Fruit fly (Drosophila melanogaster) whole organism, prepupa: Measurements from ENCODE around the gene toy.

Experiments used
- CG10631 ChIP-seq: fragments of 200-800 bp; sonication (Bioruptor generic); optimal IDR thresholded peaks from 2 replicates; lab custom pipeline; 2016; ENCODE audit warnings: missing biosample characterization, missing genetic modification characterization
- CG10669 ChIP-seq: fragments of 200-800 bp; sonication (Bioruptor generic); optimal IDR thresholded peaks from 3 replicates; lab custom pipeline; 2018; ENCODE audit warnings: missing biosample characterization, mild to moderate bottlenecking, missing genetic modification characterization, moderate library complexity
- CG11294 ChIP-seq: fragments of 200-800 bp; sonication (Bioruptor generic); IDR thresholded peaks from 2 replicates; pipeline ENCODE4 v1.3.6; 2022; ENCODE audit warnings: missing biosample characterization, missing genetic modification characterization
- CG11762 ChIP-seq: fragments of 200-800 bp; sonication (Bioruptor generic); optimal IDR thresholded peaks from 3 replicates; lab custom pipeline; 2016; ENCODE audit warnings: missing biosample characterization, missing genetic modification characterization; ENCODE audit not compliant: insufficient read depth
- CG11902 ChIP-seq: fragments of 200-800 bp; sonication (Bioruptor generic); optimal IDR thresholded peaks from 3 replicates; lab custom pipeline; 2016; ENCODE audit warnings: missing biosample characterization, missing genetic modification characterization
- CG15336 ChIP-seq: fragments of 200-800 bp; sonication (Bioruptor generic); IDR thresholded peaks from 2 replicates; pipeline ENCODE4 v1.3.6; 2022; ENCODE audit warnings: missing biosample characterization, missing genetic modification characterization
- CG1621 ChIP-seq: fragments of 200-800 bp; sonication (Bioruptor generic); optimal IDR thresholded peaks from 3 replicates; lab custom pipeline; 2018; ENCODE audit warnings: missing biosample characterization, mild to moderate bottlenecking, missing genetic modification characterization
- CG3032 ChIP-seq: fragments of 200-800 bp; optimal IDR thresholded peaks from 2 replicates; lab custom pipeline; 2019; ENCODE audit warnings: missing biosample characterization, mild to moderate bottlenecking, missing genetic modification characterization, moderate library complexity
- CG6163 ChIP-seq: fragments of 200-800 bp; sonication (Bioruptor generic); IDR thresholded peaks from 3 replicates; pipeline ENCODE4 v1.3.6; 2022; ENCODE audit warnings: missing biosample characterization, missing genetic modification characterization
- CG8119 ChIP-seq: fragments of 200-800 bp; sonication (Bioruptor generic); IDR thresholded peaks from 3 replicates; pipeline ENCODE4 v1.3.6; 2022; ENCODE audit warnings: missing biosample characterization, missing genetic modification characterization
- CG8319 ChIP-seq: fragments of 200-800 bp; sonication (Bioruptor generic); optimal IDR thresholded peaks from 3 replicates; lab custom pipeline; 2016; ENCODE audit warnings: missing biosample characterization, missing genetic modification characterization
- CG8632 ChIP-seq: fragments of 200-800 bp; sonication (Bioruptor generic); optimal IDR thresholded peaks from 3 replicates; lab custom pipeline; 2016; ENCODE audit warnings: missing biosample characterization, missing genetic modification characterization
- CG9139 ChIP-seq: fragments of 200-800 bp; sonication (Bioruptor generic); optimal IDR thresholded peaks from 3 replicates; lab custom pipeline; 2017; ENCODE audit warnings: missing biosample characterization, mild to moderate bottlenecking, missing genetic modification characterization
- Eip75B ChIP-seq: fragments of 200-800 bp; sonication (Bioruptor generic); optimal IDR thresholded peaks from 3 replicates; lab custom pipeline; 2016; ENCODE audit warnings: missing biosample characterization, missing genetic modification characterization
- Eip93F ChIP-seq: fragments of 200-800 bp; sonication (Bioruptor generic); optimal IDR thresholded peaks from 2 replicates; lab custom pipeline; 2016; ENCODE audit warnings: missing biosample characterization, mild to moderate bottlenecking, missing genetic modification characterization
- Ets96B ChIP-seq: fragments of 200-800 bp; optimal IDR thresholded peaks from 2 replicates; lab custom pipeline; 2019; ENCODE audit warnings: missing biosample characterization, mild to moderate bottlenecking, missing genetic modification characterization, moderate library complexity
- Gug ChIP-seq: fragments of 200-800 bp; sonication (Bioruptor generic); IDR thresholded peaks from 2 replicates; pipeline ENCODE4 v1.3.6; 2022; ENCODE audit warnings: missing biosample characterization, missing genetic modification characterization
- Hr38 ChIP-seq: sonication (Bioruptor generic); optimal IDR thresholded peaks from 2 replicates; lab custom pipeline; 2016; ENCODE audit warnings: missing biosample characterization, missing genetic modification characterization
- Hr39 ChIP-seq: fragments of 200-800 bp; sonication (Bioruptor generic); optimal IDR thresholded peaks from 2 replicates; lab custom pipeline; 2016; ENCODE audit warnings: missing biosample characterization, missing genetic modification characterization
- Hr4 ChIP-seq: fragments of 200-800 bp; sonication (Bioruptor generic); optimal IDR thresholded peaks from 3 replicates; lab custom pipeline; 2016; ENCODE audit warnings: missing biosample characterization, missing genetic modification characterization
- Lpt ChIP-seq: fragments of 200-800 bp; sonication (Bioruptor generic); optimal IDR thresholded peaks from 3 replicates; lab custom pipeline; 2016; ENCODE audit warnings: missing biosample characterization, missing genetic modification characterization
- Met ChIP-seq: fragments of 200-800 bp; sonication (Bioruptor generic); optimal IDR thresholded peaks from 3 replicates; lab custom pipeline; 2016; ENCODE audit warnings: missing biosample characterization, missing genetic modification characterization
- OdsH ChIP-seq: fragments of 200-800 bp; sonication (Bioruptor generic); optimal IDR thresholded peaks from 3 replicates; lab custom pipeline; 2016; ENCODE audit warnings: missing biosample characterization, missing genetic modification characterization
- Smox ChIP-seq: fragments of 200-800 bp; sonication (Bioruptor generic); optimal IDR thresholded peaks from 3 replicates; lab custom pipeline; 2016; ENCODE audit warnings: missing biosample characterization, missing genetic modification characterization
- Sox102F ChIP-seq: fragments of 200-800 bp; sonication (Bioruptor generic); optimal IDR thresholded peaks from 2 replicates; lab custom pipeline; 2016; ENCODE audit warnings: missing biosample characterization, mild to moderate bottlenecking, missing genetic modification characterization
- Sox14 ChIP-seq: fragments of 200-800 bp; sonication (Bioruptor generic); optimal IDR thresholded peaks from 3 replicates; lab custom pipeline; 2016; ENCODE audit warnings: missing biosample characterization, missing genetic modification characterization
- Sox15 ChIP-seq: fragments of 200-800 bp; sonication (Bioruptor generic); optimal IDR thresholded peaks from 3 replicates; lab custom pipeline; 2016; ENCODE audit warnings: missing biosample characterization, missing genetic modification characterization
- dac ChIP-seq: fragments of 200-800 bp; sonication (Bioruptor generic); optimal IDR thresholded peaks from 2 replicates; lab custom pipeline; 2017; ENCODE audit warnings: missing biosample characterization, mild to moderate bottlenecking, missing genetic modification characterization
- esn ChIP-seq: fragments of 200-800 bp; sonication (Bioruptor generic); optimal IDR thresholded peaks from 2 replicates; lab custom pipeline; 2016; ENCODE audit warnings: missing biosample characterization, mild to moderate bottlenecking, missing genetic modification characterization, moderate library complexity
- fd59A ChIP-seq: fragments of 200-800 bp; sonication (Bioruptor generic); optimal IDR thresholded peaks from 2 replicates; lab custom pipeline; 2017; ENCODE audit warnings: missing biosample characterization, mild to moderate bottlenecking, missing genetic modification characterization, missing genetic modification reagents
- fd85E ChIP-seq: fragments of 200-800 bp; sonication (Bioruptor generic); optimal IDR thresholded peaks from 3 replicates; lab custom pipeline; 2016; ENCODE audit warnings: missing biosample characterization, missing genetic modification characterization
- fkh ChIP-seq: fragments of 200-800 bp; sonication (Bioruptor generic); optimal IDR thresholded peaks from 3 replicates; lab custom pipeline; 2017; ENCODE audit warnings: missing biosample characterization, mild to moderate bottlenecking, missing genetic modification characterization, moderate library complexity
- lz ChIP-seq: fragments of 200-800 bp; sonication (Bioruptor generic); optimal IDR thresholded peaks from 3 replicates; lab custom pipeline; 2016; ENCODE audit warnings: missing biosample characterization, missing genetic modification characterization
- net ChIP-seq: fragments of 200-800 bp; sonication (Bioruptor generic); optimal IDR thresholded peaks from 3 replicates; lab custom pipeline; 2016; ENCODE audit warnings: missing biosample characterization, missing genetic modification characterization
- pdm3 ChIP-seq: fragments of 200-800 bp; sonication (Bioruptor generic); optimal IDR thresholded peaks from 3 replicates; lab custom pipeline; 2016; ENCODE audit warnings: missing biosample characterization, missing genetic modification characterization
- salr ChIP-seq, 2 experiments: fragments of 200-800 bp; sonication (Bioruptor generic); optimal IDR thresholded peaks; 3 replicates each; lab custom pipeline; 2016 to 2018; ENCODE audit warnings: missing biosample characterization in 2 of 2, missing genetic modification characterization in 2 of 2, mild to moderate bottlenecking in 1 of 2
- spab ChIP-seq: fragments of 200-800 bp; sonication (Bioruptor generic); optimal IDR thresholded peaks from 2 replicates; lab custom pipeline; 2017; ENCODE audit warnings: missing biosample characterization, mild to moderate bottlenecking, missing genetic modification characterization, missing genetic modification reagents
- ss ChIP-seq, 2 experiments: fragments of 200-800 bp; sonication (Bioruptor generic); optimal IDR thresholded peaks; 2 replicates in 1 of 2; 3 replicates in 1 of 2; lab custom pipeline; 2017 to 2018; ENCODE audit warnings: mild to moderate bottlenecking in 2 of 2, missing biosample characterization in 2 of 2, missing genetic modification characterization in 2 of 2, moderate library complexity in 1 of 2
- svp ChIP-seq: fragments of 200-800 bp; sonication (Bioruptor generic); peaks from one replicate; lab custom pipeline; 2016; ENCODE audit warnings: missing biosample characterization, missing genetic modification characterization
- topi ChIP-seq: fragments of 200-800 bp; sonication (Bioruptor generic); optimal IDR thresholded peaks from 3 replicates; lab custom pipeline; 2016; ENCODE audit warnings: missing biosample characterization, missing genetic modification characterization
- vri ChIP-seq: fragments of 200-800 bp; sonication (Bioruptor generic); optimal IDR thresholded peaks from 3 replicates; lab custom pipeline; 2016; ENCODE audit warnings: missing biosample characterization, mild to moderate bottlenecking, missing genetic modification characterization

The toy gene

DNA sequence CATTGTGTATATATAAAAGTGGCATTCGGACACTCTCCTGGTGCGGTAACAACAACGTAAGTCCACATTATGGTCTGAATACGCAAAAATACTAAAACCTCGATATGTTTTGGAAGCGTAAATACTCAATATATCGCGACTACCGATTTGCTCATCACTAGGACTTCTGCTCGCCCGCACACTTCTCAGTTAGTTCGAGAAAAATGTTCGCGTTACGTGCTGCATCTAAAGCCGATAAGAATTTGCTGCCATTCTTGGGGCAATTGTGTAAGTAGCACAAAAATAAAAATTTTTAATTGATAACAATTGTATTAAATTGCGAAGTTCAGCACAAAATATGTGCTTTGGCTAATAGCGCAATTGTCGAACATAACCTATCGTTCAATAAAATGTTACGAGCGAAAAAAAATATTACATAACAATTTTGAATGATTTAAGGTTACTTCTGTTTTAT, 42.2 kb downstream of the toy start, which contains the start of gene CG11076 (continued):
- TF ChIP-seq Met: peak; percentile 43
- TF ChIP-seq net: no peak
- TF ChIP-seq fd59A (GFP tag; lab: Kevin White, UChicago): no peak
- peak; percentile 18 for TF ChIP-seq Ets96B (tag; lab: Kevin White, UChicago)
- TF ChIP-seq Sox14: peak; percentile 64
- no peak for TF ChIP-seq svp (GFP tag; lab: Kevin White, UChicago)
- no peak for TF ChIP-seq salr (GFP tag; optimal IDR thresholded peaks at IDR 0.05; lab: Kevin White, UChicago)

DNA sequence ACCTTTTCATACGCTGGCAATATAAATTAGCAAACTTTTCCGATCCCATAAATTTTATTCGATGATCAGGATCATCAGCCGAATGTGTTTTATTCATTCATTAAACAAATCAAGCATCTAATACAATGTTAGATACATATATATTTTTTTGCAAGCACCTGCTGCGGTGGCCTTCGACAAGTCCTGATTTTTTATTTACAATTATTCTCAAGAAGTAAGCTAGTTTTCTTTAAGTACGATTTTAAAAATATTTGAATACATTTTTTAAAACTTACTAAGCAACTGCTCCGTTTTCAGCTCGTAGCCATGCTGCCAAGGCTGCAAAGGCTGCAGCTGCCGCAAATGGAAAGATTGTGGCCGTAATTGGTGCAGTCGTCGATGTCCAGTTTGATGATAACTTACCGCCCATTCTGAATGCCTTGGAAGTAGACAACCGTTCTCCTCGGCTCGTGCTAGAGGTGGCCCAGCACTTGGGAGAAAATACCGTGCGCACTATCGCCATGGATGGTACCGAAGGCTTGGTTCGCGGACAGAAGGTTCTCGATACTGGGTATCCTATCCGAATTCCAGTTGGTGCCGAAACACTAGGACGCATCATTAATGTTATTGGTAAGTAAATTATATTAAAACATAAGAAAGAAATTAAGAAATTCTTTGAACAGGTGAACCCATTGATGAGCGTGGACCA, 43.2 kb downstream of the toy start:
- TF ChIP-seq salr (GFP tag; optimal IDR thresholded peaks at IDR 0.05; lab: Kevin White, UChicago) (no peak), Hr39 (GFP tag; lab: Kevin White, UChicago) (no peak), CG11762 (GFP tag; lab: Kevin White, UChicago) (no peak), CG8119 (no peak), esn (GFP tag; lab: Kevin White, UChicago) (no peak), CG15336 (GFP tag; lab: Robert Waterston, UW) (no peak), CG10669 (GFP tag; lab: Kevin White, UChicago) (no peak), CG8632 (GFP tag; lab: Kevin White, UChicago) (no peak), dac (GFP tag; lab: Kevin White, UChicago) (no peak), Gug (GFP tag; lab: Robert Waterston, UW) (no peak)

DNA sequence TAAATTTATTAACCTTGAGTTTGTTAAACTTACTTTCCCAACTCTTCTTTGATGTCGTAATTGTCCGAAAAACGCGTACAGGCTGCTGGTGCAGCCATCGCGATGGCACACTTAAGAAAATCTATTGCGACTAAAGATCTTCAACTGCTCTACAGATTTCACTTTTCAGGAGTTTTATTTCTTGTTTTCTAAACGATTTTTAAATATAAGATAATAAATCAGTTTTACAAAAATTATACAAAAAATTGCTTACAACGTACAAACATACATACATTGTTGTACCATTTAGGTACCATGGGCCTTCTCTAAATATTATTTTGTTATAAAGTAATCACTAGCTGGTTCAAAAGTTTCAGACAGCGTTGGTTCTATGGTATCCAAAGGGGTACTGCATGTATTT, 60.9 kb downstream of the toy start:
- no peak for TF ChIP-seq fkh
- no peak for TF ChIP-seq CG11762 (GFP tag; lab: Kevin White, UChicago)
- TF ChIP-seq Sox14: no peak
- no peak for TF ChIP-seq Hr4 (GFP tag; lab: Kevin White, UChicago)
- no peak for TF ChIP-seq Smox (GFP tag; lab: Kevin White, UChicago)
- TF ChIP-seq topi (GFP tag; lab: Kevin White, UChicago): no peak
- TF ChIP-seq Lpt: no peak
- TF ChIP-seq esn (GFP tag; lab: Kevin White, UChicago): no peak

DNA sequence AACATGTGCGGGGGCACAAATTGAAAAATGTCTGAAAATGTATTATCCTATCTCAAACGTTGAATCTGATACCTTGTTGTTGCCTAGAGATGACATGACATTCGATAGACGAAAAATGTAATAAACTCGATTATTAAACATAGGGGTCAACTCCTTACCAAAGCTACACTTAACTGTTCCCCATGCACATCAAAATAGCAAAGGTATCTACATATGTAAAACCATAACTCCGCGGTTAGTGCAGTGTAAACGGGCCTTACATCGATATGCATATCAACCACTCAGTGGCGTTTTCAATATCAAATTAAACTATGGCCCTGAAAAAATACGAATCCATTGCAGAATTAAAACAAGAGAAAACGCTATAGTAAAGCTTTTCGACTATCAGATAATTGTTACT, 61.7 kb downstream of the toy start:
- TF ChIP-seq CG3032: peak; percentile 38
- peak; percentile 8 for TF ChIP-seq OdsH (GFP tag; lab: Kevin White, UChicago)
- TF ChIP-seq CG1621 (tag; lab: Kevin White, UChicago): no peak

DNA sequence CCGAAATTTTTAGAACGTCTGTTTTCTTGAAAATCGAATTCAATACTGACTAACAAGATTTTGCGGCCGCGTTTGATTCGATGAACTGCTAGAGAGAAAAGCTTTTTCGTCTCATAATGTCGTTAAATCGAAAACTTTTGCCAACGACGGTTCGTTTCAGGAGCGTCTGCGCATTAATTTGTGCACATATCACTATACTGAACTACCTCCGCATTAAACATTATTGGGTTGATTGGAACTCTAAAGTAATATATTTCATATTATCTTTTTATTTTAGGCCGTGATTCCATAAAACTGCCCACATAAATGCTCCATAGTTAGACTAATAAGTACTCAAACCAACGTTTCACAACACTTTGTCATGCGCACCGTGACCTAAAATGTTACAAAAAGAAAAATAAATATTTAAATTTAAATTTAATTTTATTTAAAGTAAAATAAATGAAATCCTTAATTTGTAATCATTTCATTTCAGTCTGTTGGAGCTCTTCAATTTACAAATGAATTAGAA, 64.2 kb downstream of the toy start, which contains the start of gene CaMKII:
CaMKII (minus strand) TSS at position 51 of the 511 bp plus-strand sequence.
- TF ChIP-seq CG6163 (GFP tag; lab: Robert Waterston, UW): no peak
- TF ChIP-seq Hr38 (GFP tag; lab: Kevin White, UChicago): no peak
- TF ChIP-seq vri (GFP tag; lab: Kevin White, UChicago): no peak
- TF ChIP-seq spab (GFP tag; lab: Kevin White, UChicago): no peak
- no peak for TF ChIP-seq Sox15 (GFP tag; lab: Kevin White, UChicago)
- no peak for TF ChIP-seq fd85E (GFP tag; lab: Kevin White, UChicago)
- peak; percentile 17 for TF ChIP-seq Eip75B (GFP tag; lab: Kevin White, UChicago)
- TF ChIP-seq pdm3 (GFP tag; lab: Kevin White, UChicago): peak; percentile 33
- peak; percentile 4 for TF ChIP-seq Ets96B (tag; lab: Kevin White, UChicago)
- TF ChIP-seq Sox102F: peak; percentile 1
- no peak for TF ChIP-seq Hr39 (GFP tag; lab: Kevin White, UChicago)
- TF ChIP-seq Met: peak; percentile 35
- TF ChIP-seq Eip93F (GFP tag; lab: Kevin White, UChicago): no peak
- TF ChIP-seq Sox14: peak; percentile 7
- no peak for TF ChIP-seq CG3032
- no peak for TF ChIP-seq lz (GFP tag; lab: Kevin White, UChicago)
- TF ChIP-seq CG11902 (GFP tag; lab: Kevin White, UChicago): no peak
- no peak for TF ChIP-seq CG8119
- TF ChIP-seq esn (GFP tag; lab: Kevin White, UChicago): peak; percentile 28
- TF ChIP-seq CG10631 (GFP tag; lab: Kevin White, UChicago): peak; percentile 44
- TF ChIP-seq CG9139 (GFP tag; lab: Kevin White, UChicago): no peak
- no peak for TF ChIP-seq CG8319 (GFP tag; lab: Kevin White, UChicago)
- peak; percentile 2 for TF ChIP-seq CG10669 (GFP tag; lab: Kevin White, UChicago)
- TF ChIP-seq CG1621 (tag; lab: Kevin White, UChicago): no peak
- no peak for TF ChIP-seq ss (GFP tag; optimal IDR thresholded peaks at IDR 0.05; lab: Kevin White, UChicago)
- no peak for TF ChIP-seq CG11762 (GFP tag; lab: Kevin White, UChicago)
- no peak for TF ChIP-seq Lpt
- TF ChIP-seq CG11294 (GFP tag; lab: Robert Waterston, UW): no peak
